Fruit fly (Drosophila melanogaster): ENCODE measurements around the gene CG32625.

The CG32625 gene

dm6 chrX:13783534-13783949 lies 26.9 kb upstream of the CG32625 start, which contains the start of gene inaE (continued):
- TF ChIP-seq pdm3 (GFP tag; optimal IDR thresholded peaks at IDR 0.05) (no peak), Hr38 (GFP tag; optimal IDR thresholded peaks at IDR 0.05) (no peak), Lpt (GFP tag; optimal IDR thresholded peaks at IDR 0.05) (no peak), CG6276 (GFP tag; optimal IDR thresholded peaks at IDR 0.05) (no peak), spab (GFP tag; optimal IDR thresholded peaks at IDR 0.05) (no peak), Ets21C (GFP tag; optimal IDR thresholded peaks at IDR 0.05) (no peak), CG9139 (GFP tag; optimal IDR thresholded peaks at IDR 0.05) (no peak)

- TF ChIP-seq CG11762 (GFP tag; optimal IDR thresholded peaks at IDR 0.05; ENCODE audit: insufficient read depth) = peak; percentile 53
- peak; percentile 31 for TF ChIP-seq CG7368 (GFP tag; optimal IDR thresholded peaks at IDR 0.05)
- peak; percentile 59 for TF ChIP-seq CG3919 (GFP tag; optimal IDR thresholded peaks at IDR 0.05)
- no peak for TF ChIP-seq Eip93F (GFP tag; optimal IDR thresholded peaks at IDR 0.05)
- peak; percentile 17 for TF ChIP-seq dsx (GFP tag; optimal IDR thresholded peaks at IDR 0.05; ENCODE audit: poor library complexity, severe bottlenecking)
- peak; percentile 51 for TF ChIP-seq Ets21C (GFP tag; optimal IDR thresholded peaks at IDR 0.05)
- peak; percentile 31 for TF ChIP-seq fkh (GFP tag; optimal IDR thresholded peaks at IDR 0.05)
- TF ChIP-seq Eip78C (GFP tag) = peak; percentile 76
- no peak for TF ChIP-seq svp (GFP tag)
- TF ChIP-seq CG31627 (GFP tag; optimal IDR thresholded peaks at IDR 0.05) = peak; percentile 63
- peak in 1 of 2 experiments; percentile 66 for TF ChIP-seq salr (GFP tag; optimal IDR thresholded peaks at IDR 0.05)
- TF ChIP-seq Smox (GFP tag; optimal IDR thresholded peaks at IDR 0.05) = peak; percentile 64
- peak; percentile 59 for TF ChIP-seq esn (GFP tag; optimal IDR thresholded peaks at IDR 0.05)
- TF ChIP-seq Sox102F (GFP tag; optimal IDR thresholded peaks at IDR 0.05) = peak; percentile 46
- TF ChIP-seq dac (GFP tag; optimal IDR thresholded peaks at IDR 0.05) = peak; percentile 28
- no peak for TF ChIP-seq CG4318 (GFP tag; optimal IDR thresholded peaks at IDR 0.05)
- TF ChIP-seq CG6276 (GFP tag; optimal IDR thresholded peaks at IDR 0.05) = peak; percentile 70
- peak; percentile 71 for TF ChIP-seq Sox14 (GFP tag; optimal IDR thresholded peaks at IDR 0.05)
- peak; percentile 77 for TF ChIP-seq net (GFP tag; optimal IDR thresholded peaks at IDR 0.05)
- TF ChIP-seq CG10631 (GFP tag; optimal IDR thresholded peaks at IDR 0.05) = peak; percentile 63
- TF ChIP-seq topi (GFP tag; optimal IDR thresholded peaks at IDR 0.05) = peak; percentile 63
- peak; percentile 43 for TF ChIP-seq CG6792 (GFP tag; optimal IDR thresholded peaks at IDR 0.05)
- peak; percentile 60; the same call in 1 of the 2 replicates for TF ChIP-seq CG15336 (GFP tag; IDR thresholded peaks at IDR 0.05)
- peak; percentile 50 for TF ChIP-seq CG10669 (GFP tag; optimal IDR thresholded peaks at IDR 0.05)
- TF ChIP-seq Hr39 (GFP tag; optimal IDR thresholded peaks at IDR 0.05) = peak; percentile 64
- TF ChIP-seq achi (GFP tag; optimal IDR thresholded peaks at IDR 0.05) = peak; percentile 38
- TF ChIP-seq Gug (GFP tag; IDR thresholded peaks at IDR 0.05) = peak; percentile 58
- peak; percentile 26 for TF ChIP-seq CG1621 (tag; optimal IDR thresholded peaks at IDR 0.05)
- TF ChIP-seq Blimp-1 (GFP tag; optimal IDR thresholded peaks at IDR 0.05) = peak; percentile 36
- TF ChIP-seq eg (GFP tag; IDR thresholded peaks at IDR 0.05) = peak; percentile 86
- TF ChIP-seq CG32006 (GFP tag; optimal IDR thresholded peaks at IDR 0.05) = peak; percentile 64
- TF ChIP-seq acj6 (GFP tag; optimal IDR thresholded peaks at IDR 0.05) = peak; percentile 57
- TF ChIP-seq CG8119 (GFP tag; IDR thresholded peaks at IDR 0.05) = no peak; the same call in 2 of the 3 replicates
- TF ChIP-seq CG16779 (tag; optimal IDR thresholded peaks at IDR 0.05) = peak; percentile 52
- TF ChIP-seq CG9139 (GFP tag; optimal IDR thresholded peaks at IDR 0.05) = peak; percentile 62
- TF ChIP-seq spab (GFP tag; optimal IDR thresholded peaks at IDR 0.05) = peak; percentile 48
- no peak; the same call in 1 of the 2 replicates for TF ChIP-seq CG11294 (GFP tag; IDR thresholded peaks at IDR 0.05)
- TF ChIP-seq CG34406 (GFP tag; optimal IDR thresholded peaks at IDR 0.05) = peak; percentile 58
- peak; percentile 66 for TF ChIP-seq OdsH (GFP tag; optimal IDR thresholded peaks at IDR 0.05)
- TF ChIP-seq CG6854 (GFP tag; optimal IDR thresholded peaks at IDR 0.05) = no peak
- peak; percentile 37 for TF ChIP-seq Ets96B (tag; optimal IDR thresholded peaks at IDR 0.05)
- peak; percentile 60 to 78 for TF ChIP-seq ss (GFP tag; optimal IDR thresholded peaks at IDR 0.05)
- TF ChIP-seq CG8319 (GFP tag; optimal IDR thresholded peaks at IDR 0.05) = peak; percentile 7
- peak; percentile 58 for TF ChIP-seq Hr4 (GFP tag; optimal IDR thresholded peaks at IDR 0.05)
- TF ChIP-seq Hr38 (GFP tag; optimal IDR thresholded peaks at IDR 0.05) = no peak
Observed at dm6 chrX:13781739-13782502, 25.3 kb upstream of the CG32625 start, which contains the start of the genes CtsB and amrt. CtsB (minus strand) TSS chrX:13782170. amrt (plus strand) TSS chrX:13782459.
